Fruit fly (Drosophila melanogaster) whole organism, embryonic: ENCODE data around the gene Tfb5.

Experiments
- Ada2b ChIP-seq: fragments of 200-800 bp; sonication (Bioruptor generic); IDR thresholded peaks from 2 replicates; pipeline ENCODE4 v1.3.6; 2022; ENCODE audit warnings: missing biosample characterization, missing genetic modification characterization
- Asciz ChIP-seq: fragments of 200-800 bp; sonication (Bioruptor generic); optimal IDR thresholded peaks from 2 replicates; lab custom pipeline; 2017; ENCODE audit warnings: missing biosample characterization, mild to moderate bottlenecking, missing genetic modification characterization, missing genetic modification reagents
- Bgb ChIP-seq: fragments of 200-800 bp; sonication (Bioruptor generic); IDR thresholded peaks from 2 replicates; pipeline ENCODE4 v1.3.6; 2022; ENCODE audit warnings: missing biosample characterization, missing genetic modification characterization; ENCODE audit not compliant: partially characterized antibody
- CG13424 ChIP-seq: fragments of 200-800 bp; sonication (Bioruptor generic); optimal IDR thresholded peaks from 2 replicates; lab custom pipeline; 2019; ENCODE audit warnings: missing biosample characterization, mild to moderate bottlenecking, missing genetic modification characterization, moderate library complexity
- CG14667 ChIP-seq: fragments of 200-800 bp; sonication (Bioruptor generic); IDR thresholded peaks from 2 replicates; pipeline ENCODE4 v1.3.6; 2022; ENCODE audit warnings: missing biosample characterization, missing genetic modification characterization
- CG14860 ChIP-seq: fragments of 200-800 bp; sonication (Bioruptor generic); IDR thresholded peaks from 3 replicates; pipeline ENCODE4 v1.3.6; 2022; ENCODE audit warnings: missing biosample characterization, missing genetic modification characterization; ENCODE audit not compliant: partially characterized antibody
- CG14965 ChIP-seq: fragments of 200-800 bp; sonication (Bioruptor generic); optimal IDR thresholded peaks from 2 replicates; lab custom pipeline; 2016; ENCODE audit warnings: missing biosample characterization, missing genetic modification characterization, borderline replicate concordance
- CG15073 ChIP-seq: fragments of 200-800 bp; sonication (Bioruptor generic); optimal IDR thresholded peaks from 2 replicates; lab custom pipeline; 2016; ENCODE audit warnings: missing biosample characterization, missing genetic modification characterization
- CG16815 ChIP-seq: fragments of 200-800 bp; sonication (Bioruptor generic); optimal IDR thresholded peaks from 3 replicates; lab custom pipeline; 2017; ENCODE audit warnings: missing biosample characterization, mild to moderate bottlenecking, missing genetic modification characterization
- CG18011 ChIP-seq: fragments of 200-800 bp; sonication (Bioruptor generic); optimal IDR thresholded peaks from 2 replicates; lab custom pipeline; 2017; ENCODE audit warnings: missing biosample characterization, missing genetic modification characterization, mild to moderate bottlenecking, moderate library complexity, missing genotype
- CG18599 ChIP-seq: fragments of 200-800 bp; sonication (Bioruptor generic); optimal IDR thresholded peaks from 3 replicates; lab custom pipeline; 2017; ENCODE audit warnings: missing biosample characterization, missing genetic modification characterization, mild to moderate bottlenecking, moderate library complexity, missing genetic modification reagents
- CG2678 ChIP-seq: fragments of 200-800 bp; sonication (Bioruptor generic); optimal IDR thresholded peaks from 3 replicates; lab custom pipeline; 2019; ENCODE audit warnings: missing biosample characterization, mild to moderate bottlenecking, missing genetic modification characterization, moderate library complexity
- CG3163 ChIP-seq: fragments of 200-800 bp; sonication (Bioruptor generic); optimal IDR thresholded peaks from 3 replicates; lab custom pipeline; 2016; ENCODE audit warnings: missing biosample characterization, missing genetic modification characterization
- CG33213 ChIP-seq: fragments of 200-800 bp; sonication (Bioruptor generic); optimal IDR thresholded peaks from 3 replicates; lab custom pipeline; 2016; ENCODE audit warnings: missing biosample characterization, missing genetic modification characterization
- CG34224 ChIP-seq: fragments of 200-800 bp; sonication (Bioruptor generic); IDR thresholded peaks from 3 replicates; pipeline ENCODE4 v1.3.6; 2022; ENCODE audit warnings: missing biosample characterization, missing genetic modification characterization; ENCODE audit not compliant: partially characterized antibody
- CG3838 ChIP-seq: fragments of 200-800 bp; sonication (Bioruptor generic); optimal IDR thresholded peaks from 3 replicates; lab custom pipeline; 2016; ENCODE audit warnings: missing biosample characterization, missing genetic modification characterization
- CG4282 ChIP-seq: fragments of 200-800 bp; sonication (Bioruptor generic); optimal IDR thresholded peaks from 2 replicates; lab custom pipeline; 2016; ENCODE audit warnings: missing biosample characterization, missing genetic modification characterization
- CG6791 ChIP-seq: fragments of 200-800 bp; sonication (Bioruptor generic); IDR thresholded peaks from 3 replicates; pipeline ENCODE4 v1.3.6; 2022; ENCODE audit warnings: missing biosample characterization, missing genetic modification characterization; ENCODE audit not compliant: partially characterized antibody
- CG6813 ChIP-seq: fragments of 200-800 bp; sonication (Bioruptor generic); optimal IDR thresholded peaks from 2 replicates; lab custom pipeline; 2017; ENCODE audit warnings: missing biosample characterization, missing genetic modification characterization, mild to moderate bottlenecking, moderate library complexity, missing genetic modification reagents
- CG7357 ChIP-seq: fragments of 200-800 bp; sonication (Bioruptor generic); IDR thresholded peaks from 3 replicates; pipeline ENCODE4 v1.3.6; 2022; ENCODE audit warnings: missing biosample characterization, missing genetic modification characterization
- CG9215 ChIP-seq: fragments of 200-800 bp; sonication (Bioruptor generic); IDR thresholded peaks from 2 replicates; pipeline ENCODE4 v1.3.6; 2022; ENCODE audit warnings: missing biosample characterization, missing genetic modification characterization
- CG9876 ChIP-seq: fragments of 200-800 bp; sonication (Bioruptor generic); optimal IDR thresholded peaks from 2 replicates; lab custom pipeline; 2016; ENCODE audit warnings: missing biosample characterization, missing genetic modification characterization
- CG9932 ChIP-seq: fragments of 200-800 bp; sonication (Bioruptor generic); IDR thresholded peaks from 2 replicates; pipeline ENCODE4 v1.3.6; 2022; ENCODE audit warnings: missing biosample characterization, missing genetic modification characterization
- Dip2 ChIP-seq: fragments of 200-800 bp; sonication (Bioruptor generic); IDR thresholded peaks from 2 replicates; pipeline ENCODE4 v1.3.6; 2022; ENCODE audit warnings: missing biosample characterization, missing genetic modification characterization
- Dip3 ChIP-seq: fragments of 200-800 bp; sonication (Bioruptor generic); optimal IDR thresholded peaks from 3 replicates; lab custom pipeline; 2016; ENCODE audit warnings: missing biosample characterization, missing genetic modification characterization
- E2f1 ChIP-seq: fragments of 200-800 bp; sonication (Bioruptor generic); IDR thresholded peaks from 2 replicates; pipeline ENCODE4 v1.3.6; 2022; ENCODE audit warnings: missing biosample characterization, missing genetic modification characterization
- HHEX ChIP-seq: fragments of 200-800 bp; sonication (Bioruptor generic); optimal IDR thresholded peaks from 3 replicates; lab custom pipeline; 2017; ENCODE audit warnings: missing biosample characterization, mild to moderate bottlenecking, missing genetic modification characterization, missing genetic modification reagents
- Hr39 ChIP-seq: fragments of >200 bp; optimal IDR thresholded peaks from 2 replicates; lab custom pipeline; 2017
- amos ChIP-seq: fragments of 200-800 bp; sonication (Bioruptor generic); IDR thresholded peaks from 2 replicates; pipeline ENCODE4 v1.3.6; 2022; ENCODE audit warnings: missing biosample characterization, missing genetic modification characterization; ENCODE audit not compliant: partially characterized antibody
- ap ChIP-seq: fragments of 200-800 bp; sonication (Bioruptor generic); IDR thresholded peaks from 2 replicates; pipeline ENCODE4 v1.3.6; 2022; ENCODE audit warnings: missing biosample characterization, missing genetic modification characterization
- az2 ChIP-seq: fragments of 200-800 bp; sonication (Bioruptor generic); optimal IDR thresholded peaks from 3 replicates; lab custom pipeline; 2016; ENCODE audit warnings: missing biosample characterization, missing genetic modification characterization
- cas ChIP-seq: fragments of 200-800 bp; sonication (Bioruptor generic); IDR thresholded peaks from 2 replicates; pipeline ENCODE4 v1.3.6; 2022; ENCODE audit warnings: missing biosample characterization, missing genetic modification characterization
- caup ChIP-seq: fragments of 200-800 bp; sonication (Bioruptor generic); optimal IDR thresholded peaks from 3 replicates; lab custom pipeline; 2017; ENCODE audit warnings: missing biosample characterization, mild to moderate bottlenecking, missing genetic modification characterization, moderate library complexity; ENCODE audit not compliant: severe bottlenecking
- chn ChIP-seq: fragments of 200-800 bp; sonication (Bioruptor generic); optimal IDR thresholded peaks from 2 replicates; lab custom pipeline; 2016; ENCODE audit warnings: missing biosample characterization, missing genetic modification characterization
- emc ChIP-seq: fragments of 200-800 bp; sonication (Bioruptor generic); optimal IDR thresholded peaks from 2 replicates; lab custom pipeline; 2016; ENCODE audit warnings: missing biosample characterization, missing genetic modification characterization
- gcm2 ChIP-seq: fragments of 200-800 bp; sonication (Bioruptor generic); optimal IDR thresholded peaks from 2 replicates; lab custom pipeline; 2016; ENCODE audit warnings: missing biosample characterization, missing genetic modification characterization
- hb ChIP-seq: fragments of 200-800 bp; sonication (Bioruptor generic); IDR thresholded peaks from 3 replicates; pipeline ENCODE4 v1.3.6; 2022; ENCODE audit warnings: missing biosample characterization, missing genetic modification characterization; ENCODE audit not compliant: partially characterized antibody
- ind ChIP-seq: fragments of 200-800 bp; sonication (Bioruptor generic); optimal IDR thresholded peaks from 3 replicates; lab custom pipeline; 2016; ENCODE audit warnings: missing biosample characterization, missing genetic modification characterization
- jigr1 ChIP-seq: fragments of 200-800 bp; sonication (Bioruptor generic); IDR thresholded peaks from 3 replicates; pipeline ENCODE4 v1.3.6; 2022; ENCODE audit warnings: missing biosample characterization, missing genetic modification characterization
- nom ChIP-seq: fragments of 200-800 bp; sonication (Bioruptor generic); optimal IDR thresholded peaks from 2 replicates; lab custom pipeline; 2017; ENCODE audit warnings: missing biosample characterization, missing genetic modification characterization, mild to moderate bottlenecking, moderate library complexity, missing genetic modification reagents
- pan ChIP-seq, 4 experiments: fragments of >200 bp in 3 of 4; fragments of 200-800 bp in 1 of 4; sonication (Bioruptor generic) in 1 of 4; optimal IDR thresholded peaks in 3 of 4; IDR thresholded peaks in 1 of 4; 2 replicates each; pipeline versions ENCODE4 v1.3.6 to Lab custom; 2017 to 2022; ENCODE audit warnings: missing biosample characterization in 2 of 4, missing genetic modification characterization in 2 of 4, mixed read lengths in 1 of 4
- pb ChIP-seq: fragments of 200-800 bp; sonication (Bioruptor generic); optimal IDR thresholded peaks from 3 replicates; lab custom pipeline; 2016; ENCODE audit warnings: missing biosample characterization, missing genetic modification characterization
- phol ChIP-seq: fragments of 200-800 bp; sonication (Bioruptor generic); optimal IDR thresholded peaks from 3 replicates; lab custom pipeline; 2018; ENCODE audit warnings: missing biosample characterization, mild to moderate bottlenecking, missing genetic modification characterization, moderate library complexity
- pros ChIP-seq: fragments of 200-800 bp; sonication (Bioruptor generic); optimal IDR thresholded peaks from 3 replicates; lab custom pipeline; 2019; ENCODE audit warnings: missing biosample characterization, mild to moderate bottlenecking, missing genetic modification characterization, moderate library complexity
- rib ChIP-seq: fragments of 200-800 bp; sonication (Bioruptor generic); IDR thresholded peaks from 2 replicates; pipeline ENCODE4 v1.3.6; 2022; ENCODE audit warnings: missing biosample characterization, missing genetic modification characterization
- run ChIP-seq: fragments of 200-800 bp; sonication (Bioruptor generic); optimal IDR thresholded peaks from 3 replicates; lab custom pipeline; 2018; ENCODE audit warnings: missing biosample characterization, mild to moderate bottlenecking, missing genetic modification characterization
- schlank ChIP-seq: fragments of 200-800 bp; sonication (Bioruptor generic); optimal IDR thresholded peaks from 2 replicates; lab custom pipeline; 2018; ENCODE audit warnings: missing biosample characterization, mild to moderate bottlenecking, missing genetic modification characterization
- sd ChIP-seq: fragments of 200-800 bp; sonication (Bioruptor generic); optimal IDR thresholded peaks from 3 replicates; lab custom pipeline; 2018; ENCODE audit warnings: missing biosample characterization, mild to moderate bottlenecking, missing genetic modification characterization, moderate library complexity
- slou ChIP-seq: fragments of 200-800 bp; sonication (Bioruptor generic); optimal IDR thresholded peaks from 3 replicates; lab custom pipeline; 2016; ENCODE audit warnings: missing biosample characterization, missing genetic modification characterization
- tin ChIP-seq: fragments of 200-800 bp; sonication (Bioruptor generic); optimal IDR thresholded peaks from 3 replicates; lab custom pipeline; 2016; ENCODE audit warnings: missing biosample characterization, missing genetic modification characterization

Gene Tfb5

dm6 chr2L:5043043-5043442 is 32.4 kb upstream of the Tfb5 start, which contains the start of the genes CG33995, CG44000 and CG44001 (continued):
- TF ChIP-seq chn (GFP tag; lab: Kevin White, UChicago) (peak; percentile 63), CG6791 (GFP tag; lab: Robert Waterston, UW) (peak; percentile 30; the same call in 1 of the 3 replicates), ind (GFP tag; lab: Kevin White, UChicago) (peak; percentile 51), Hr39 (no peak), emc (GFP tag; lab: Kevin White, UChicago) (peak; percentile 4), CG34224 (GFP tag; lab: Robert Waterston, UW) (0 out of 3 replicates have a peak, but pooled peaks have one; percentile 18), pros (GFP tag; lab: Kevin White, UChicago) (no peak), CG16815 (GFP tag; lab: Kevin White, UChicago) (no peak), CG18599 (GFP tag; lab: Kevin White, UChicago) (no peak), Dip2 (GFP tag; lab: Robert Waterston, UW) (no peak), schlank (tag; lab: Kevin White, UChicago) (peak; percentile 14), CG15073 (GFP tag; lab: Kevin White, UChicago) (no peak), Asciz (GFP tag; lab: Kevin White, UChicago) (no peak), run (tag; lab: Kevin White, UChicago) (no peak), HHEX (GFP tag; lab: Kevin White, UChicago) (no peak), CG3838 (no peak), CG4282 (GFP tag; lab: Kevin White, UChicago) (no peak), CG2678 (peak; percentile 31), Dip3 (GFP tag; lab: Kevin White, UChicago) (peak; percentile 39), CG6813 (GFP tag; lab: Kevin White, UChicago) (no peak), gcm2 (GFP tag; lab: Kevin White, UChicago) (peak; percentile 38), jigr1 (GFP tag; lab: Robert Waterston, UW) (no peak), Bgb (GFP tag; lab: Robert Waterston, UW) (peak; percentile 46), CG14860 (0 out of 3 replicates have a peak, but pooled peaks have one; percentile 20), CG9215 (peak; percentile 22; the same call in 1 of the 2 replicates), phol (tag; lab: Kevin White, UChicago) (peak; percentile 66), CG9876 (GFP tag; lab: Kevin White, UChicago) (peak; percentile 60), CG14667 (GFP tag; lab: Robert Waterston, UW) (no peak), hb (no peak), CG13424 (peak; percentile 17), pb (GFP tag; lab: Kevin White, UChicago) (no peak), slou (GFP tag; lab: Kevin White, UChicago) (no peak), az2 (peak; percentile 12), tin (GFP tag; lab: Kevin White, UChicago) (peak; percentile 53), sd (no peak), CG18011 (no peak), CG9932 (GFP tag; lab: Robert Waterston, UW) (peak; percentile 67), CG3163 (peak; percentile 15), E2f1 (GFP tag; lab: Robert Waterston, UW) (no peak), ap (GFP tag; lab: Robert Waterston, UW) (no peak), nom (peak; percentile 37), cas (GFP tag; lab: Robert Waterston, UW) (0 out of 2 replicates have a peak, but pooled peaks have one; percentile 27), CG33213 (peak; percentile 79), CG7357 (GFP tag; lab: Robert Waterston, UW) (no peak), caup (GFP tag; lab: Kevin White, UChicago) (peak; percentile 40), CG14965 (GFP tag; lab: Kevin White, UChicago) (no peak), Ada2b (GFP tag; lab: Robert Waterston, UW) (no peak), amos (GFP tag; lab: Robert Waterston, UW) (peak; percentile 43; the same call in 1 of the 2 replicates), pan (optimal IDR thresholded peaks at IDR 0.05; lab: Kevin White, UChicago) (no peak), pan (GFP tag; optimal IDR thresholded peaks at IDR 0.05 in 1 of 2, IDR thresholded peaks at IDR 0.05 in 1 of 2) (peak in 1 of 2 experiments; percentile 22), rib (GFP tag; lab: Robert Waterston, UW) (peak; percentile 77)
